Worm (Caenorhabditis elegans): ENCODE results near the gene nhr-94.

- TF ChIP-seq ZK185.1 (tag; optimal IDR thresholded peaks at IDR 0.05; ENCODE audit: poor library complexity, severe bottlenecking) (no peak), nhr-120 (GFP tag; IDR thresholded peaks at IDR 0.05) (no peak), hrde-1 (tag; optimal IDR thresholded peaks at IDR 0.05; ENCODE audit: borderline replicate concordance) (no peak)
These were observed 7.3 kb upstream of the nhr-94 start, which contains the start of gene C12D5.10 for ce11 chrV:7693394-7693793.

All from whole organism, young adult.